Worm (Caenorhabditis elegans): ENCODE results near the gene cup-4.

DNA sequence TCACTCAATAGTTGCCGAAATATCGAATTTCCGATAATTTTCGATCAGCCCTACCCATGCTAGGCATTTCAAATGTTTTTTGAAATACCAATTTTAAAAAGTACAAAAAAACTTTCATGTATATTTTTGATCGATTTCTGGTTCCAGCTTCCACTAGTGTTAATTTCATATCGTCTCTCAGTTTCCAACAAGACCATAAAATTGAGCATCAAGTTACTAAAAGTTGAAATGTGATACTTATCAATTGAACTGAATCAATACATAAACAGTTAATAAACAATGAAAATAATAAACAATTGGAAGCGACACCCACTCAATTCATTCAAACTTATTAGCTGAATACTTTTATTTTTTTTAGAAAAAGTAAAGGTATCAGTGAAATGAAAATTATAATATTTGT, at the start of gene cup-4:
- TF ChIP-seq ceh-36 (tag; optimal IDR thresholded peaks at IDR 0.05) (no peak), ama-1 (optimal IDR thresholded peaks at IDR 0.05) (no peak), F13C5.2 (tag; optimal IDR thresholded peaks at IDR 0.05) (no peak), tra-4 (tag; optimal IDR thresholded peaks at IDR 0.05) (no peak), pes-1 (GFP tag; IDR thresholded peaks at IDR 0.05) (no peak)
